Fruit fly (Drosophila melanogaster) whole organism, pupa: ENCODE data around the gene siz.
A peak's percentile ranks its signal among the peaks of the same experiment; 100 is the strongest.

ENCODE experiments used
- CG12605 ChIP-seq: fragments of 200-800 bp; sonication (Bioruptor generic); IDR thresholded peaks from 2 replicates; pipeline ENCODE4 v1.3.6; 2022; ENCODE audit warnings: missing biosample characterization, missing genetic modification characterization
- CG32121 ChIP-seq: fragments of 200-800 bp; sonication (Bioruptor generic); IDR thresholded peaks from 2 replicates; pipeline ENCODE4 v1.3.6; 2022; ENCODE audit warnings: missing biosample characterization, missing genetic modification characterization
- CG34367 ChIP-seq: fragments of 200-800 bp; sonication (Bioruptor generic); optimal IDR thresholded peaks from 2 replicates; lab custom pipeline; 2018; ENCODE audit warnings: missing biosample characterization, mild to moderate bottlenecking, missing genetic modification characterization
- CG4496 ChIP-seq: fragments of 200-800 bp; sonication (Bioruptor generic); IDR thresholded peaks from 3 replicates; pipeline ENCODE4 v1.3.6; 2022; ENCODE audit warnings: missing biosample characterization, missing genetic modification characterization
- CG8159 ChIP-seq: fragments of 200-800 bp; sonication (Bioruptor generic); optimal IDR thresholded peaks from 3 replicates; lab custom pipeline; 2018; ENCODE audit warnings: missing biosample characterization, mild to moderate bottlenecking, missing genetic modification characterization, moderate library complexity
- D1 ChIP-seq: fragments of 200-800 bp; sonication (Bioruptor generic); optimal IDR thresholded peaks from 2 replicates; lab custom pipeline; 2018; ENCODE audit warnings: missing biosample characterization, mild to moderate bottlenecking, missing genetic modification characterization, moderate library complexity
- EcR ChIP-seq: fragments of 200-800 bp; sonication (Bioruptor generic); optimal IDR thresholded peaks from 3 replicates; lab custom pipeline; 2019; ENCODE audit warnings: missing biosample characterization, missing genetic modification characterization, mild to moderate bottlenecking, moderate library complexity, missing genetic modification reagents
- Pif1A ChIP-seq: fragments of 200-800 bp; sonication (Bioruptor generic); optimal IDR thresholded peaks from 3 replicates; lab custom pipeline; 2016; ENCODE audit warnings: missing biosample characterization, missing genetic modification characterization
- Pif1B ChIP-seq: fragments of 200-800 bp; sonication (Bioruptor generic); optimal IDR thresholded peaks from 3 replicates; lab custom pipeline; 2016; ENCODE audit warnings: missing biosample characterization, missing genetic modification characterization
- gl ChIP-seq: fragments of 200-800 bp; sonication (Bioruptor generic); optimal IDR thresholded peaks from 2 replicates; lab custom pipeline; 2018; ENCODE audit warnings: missing biosample characterization, mild to moderate bottlenecking, missing genetic modification characterization

DNA sequence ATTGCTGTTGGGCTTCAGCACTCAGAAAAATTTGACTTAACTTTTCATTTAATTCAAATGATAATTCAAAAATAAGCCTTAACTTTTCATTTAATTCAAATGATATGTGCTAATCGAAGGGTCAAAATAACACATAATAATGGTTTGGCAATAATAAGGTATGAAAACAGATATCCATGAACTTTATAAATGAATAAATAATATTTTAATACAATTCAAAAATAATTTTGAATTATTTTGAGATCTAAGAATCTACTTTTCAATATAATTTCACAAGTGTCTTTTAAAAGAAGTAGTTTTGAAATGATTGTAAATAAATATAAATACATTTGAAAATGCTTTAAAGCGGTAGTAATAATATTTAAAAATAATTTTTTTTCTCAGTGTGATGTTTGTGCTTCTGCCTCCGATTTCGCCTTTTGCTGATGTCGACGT lies 47.4 kb upstream of the siz start:
- TF ChIP-seq Pif1A (peak; percentile 22), EcR (no peak), CG4496 (GFP tag; lab: Robert Waterston, UW) (peak; percentile 47; the same call in 1 of the 3 replicates), Pif1B (GFP tag; lab: Kevin White, UChicago) (no peak), D1 (tag; lab: Kevin White, UChicago) (peak; percentile 87), gl (tag; lab: Kevin White, UChicago) (no peak), CG34367 (peak; percentile 80), CG12605 (peak; percentile 24; the same call in 1 of the 2 replicates), CG8159 (tag; lab: Kevin White, UChicago) (peak; percentile 91), CG32121 (GFP tag; lab: Robert Waterston, UW) (0 out of 2 replicates have a peak, but pooled peaks have one; percentile 16)
